Fruit fly (Drosophila melanogaster): ENCODE results near the gene CG8745.

Gene CG8745

dm6 chr3L:13842917-13843316 is 23.8 kb downstream of the CG8745 start, which contains the start of gene CG8750:
TSS of gene CG8750 (minus strand) at chr3L:13843017.
- no peak for TF ChIP-seq CG6163 (GFP tag; IDR thresholded peaks at IDR 0.05)
- TF ChIP-seq pdm3 (GFP tag; optimal IDR thresholded peaks at IDR 0.05): no peak
- TF ChIP-seq Ets21C (GFP tag; optimal IDR thresholded peaks at IDR 0.05): no peak
- TF ChIP-seq ss (GFP tag; optimal IDR thresholded peaks at IDR 0.05): no peak
- TF ChIP-seq dsx (GFP tag; optimal IDR thresholded peaks at IDR 0.05; ENCODE audit: poor library complexity, severe bottlenecking): no peak
- no peak for TF ChIP-seq CG11762 (GFP tag; optimal IDR thresholded peaks at IDR 0.05; ENCODE audit: insufficient read depth)
- no peak for TF ChIP-seq CG8632 (GFP tag; optimal IDR thresholded peaks at IDR 0.05)
- no peak for TF ChIP-seq Lpt (GFP tag; optimal IDR thresholded peaks at IDR 0.05)

- TF ChIP-seq salr (GFP tag; optimal IDR thresholded peaks at IDR 0.05) (no peak), CG16779 (tag; optimal IDR thresholded peaks at IDR 0.05) (no peak), eg (GFP tag; IDR thresholded peaks at IDR 0.05) (no peak), svp (GFP tag) (no peak), CG6276 (GFP tag; optimal IDR thresholded peaks at IDR 0.05) (no peak), Met (GFP tag; optimal IDR thresholded peaks at IDR 0.05) (no peak), CG1621 (tag; optimal IDR thresholded peaks at IDR 0.05) (no peak), Sox15 (GFP tag; optimal IDR thresholded peaks at IDR 0.05) (no peak), Eip78C (GFP tag) (no peak), CG32006 (GFP tag; optimal IDR thresholded peaks at IDR 0.05) (no peak), Smox (GFP tag; optimal IDR thresholded peaks at IDR 0.05) (no peak), dac (GFP tag; optimal IDR thresholded peaks at IDR 0.05) (no peak)
These were observed 24.6 kb downstream of the CG8745 start, which contains the start of gene CG8757 for dm6 chr3L:13842140-13842539. TSS of gene CG8757 (minus strand) at chr3L:13842240.

- TF ChIP-seq net (GFP tag; optimal IDR thresholded peaks at IDR 0.05) (no peak), Sox102F (GFP tag; optimal IDR thresholded peaks at IDR 0.05) (no peak), CG6854 (GFP tag; optimal IDR thresholded peaks at IDR 0.05) (no peak), CG6163 (GFP tag; IDR thresholded peaks at IDR 0.05) (no peak), spab (GFP tag; optimal IDR thresholded peaks at IDR 0.05) (no peak), dsx (GFP tag; optimal IDR thresholded peaks at IDR 0.05; ENCODE audit: poor library complexity, severe bottlenecking) (no peak), CG6276 (GFP tag; optimal IDR thresholded peaks at IDR 0.05) (no peak), CG7368 (GFP tag; optimal IDR thresholded peaks at IDR 0.05) (no peak), CG11902 (GFP tag; optimal IDR thresholded peaks at IDR 0.05) (no peak), Met (GFP tag; optimal IDR thresholded peaks at IDR 0.05) (no peak), eg (GFP tag; IDR thresholded peaks at IDR 0.05) (no peak)
These were observed 26.0 kb downstream of the CG8745 start for dm6 chr3L:13840731-13841130.

- TF ChIP-seq CG1621 (tag; optimal IDR thresholded peaks at IDR 0.05): no peak
- no peak for TF ChIP-seq CG10669 (GFP tag; optimal IDR thresholded peaks at IDR 0.05)
- TF ChIP-seq Hr4 (GFP tag; optimal IDR thresholded peaks at IDR 0.05): no peak
- TF ChIP-seq acj6 (GFP tag; optimal IDR thresholded peaks at IDR 0.05): no peak
- no peak for TF ChIP-seq Met (GFP tag; optimal IDR thresholded peaks at IDR 0.05)
- no peak for TF ChIP-seq Lpt (GFP tag; optimal IDR thresholded peaks at IDR 0.05)
These were observed 29.2 kb downstream of the CG8745 start, which contains the start of gene CG43184 for dm6 chr3L:13837456-13837855. TSS of gene CG43184 (plus strand) at chr3L:13837756.
